Fruit fly (Drosophila melanogaster): ENCODE data around the gene CG14826.
A peak's percentile ranks its signal among the peaks of the same experiment; 100 is the strongest.

Gene CG14826

dm6 chr3L:7250469-7250868, 16.2 kb downstream of the CG14826 start, which contains the start of gene MED4 (continued):
- TF ChIP-seq exex (tag; optimal IDR thresholded peaks at IDR 0.05) (no peak), Hr78 (GFP tag; optimal IDR thresholded peaks at IDR 0.05) (no peak), ssp (GFP tag; IDR thresholded peaks at IDR 0.05) (peak; percentile 63), Camta (GFP tag; optimal IDR thresholded peaks at IDR 0.05) (peak; percentile 81), ap (GFP tag; IDR thresholded peaks at IDR 0.05) (peak; percentile 30; the same call in 1 of the 2 replicates), gem (tag; optimal IDR thresholded peaks at IDR 0.05) (peak; percentile 85), Mes4 (GFP tag; optimal IDR thresholded peaks at IDR 0.05) (peak; percentile 74), h (optimal IDR thresholded peaks at IDR 0.05) (no peak), CG13296 (GFP tag; optimal IDR thresholded peaks at IDR 0.05) (peak; percentile 60), Sox100B (GFP tag; optimal IDR thresholded peaks at IDR 0.05) (no peak), CG12071 (GFP tag; optimal IDR thresholded peaks at IDR 0.05) (peak; percentile 77), CG16813 (GFP tag; IDR thresholded peaks at IDR 0.05; ENCODE audit: partially characterized antibody) (no peak), CG2202 (tag; optimal IDR thresholded peaks at IDR 0.05) (peak; percentile 65), tx (GFP tag; optimal IDR thresholded peaks at IDR 0.05) (peak; percentile 82), schlank (tag; optimal IDR thresholded peaks at IDR 0.05) (peak; percentile 51), sr (GFP tag; IDR thresholded peaks at IDR 0.05) (0 out of 3 replicates have a peak, but pooled peaks have one; percentile 24), CG10147 (GFP tag; optimal IDR thresholded peaks at IDR 0.05) (peak; percentile 70), Kr (GFP tag; optimal IDR thresholded peaks at IDR 0.05) (no peak), CG15269 (tag; optimal IDR thresholded peaks at IDR 0.05) (peak; percentile 74), CG10462 (GFP tag; optimal IDR thresholded peaks at IDR 0.05) (peak; percentile 21), Lhr (GFP tag; optimal IDR thresholded peaks at IDR 0.05) (peak; percentile 85), Stat92E (GFP tag; optimal IDR thresholded peaks at IDR 0.05) (peak in 1 of 3 experiments; percentile 58), CG13894 (tag; optimal IDR thresholded peaks at IDR 0.05) (peak; percentile 72), GATAe (GFP tag; conservative IDR thresholded peaks at IDR 0.05) (no peak), Dfd (GFP tag; optimal IDR thresholded peaks at IDR 0.05) (no peak), CG10959 (GFP tag; IDR thresholded peaks at IDR 0.05) (no peak), luna (GFP tag; optimal IDR thresholded peaks at IDR 0.05) (peak; percentile 70), CG18476 (GFP tag; optimal IDR thresholded peaks at IDR 0.05) (peak; percentile 55), ftz-f1 (GFP tag; optimal IDR thresholded peaks at IDR 0.05) (no peak), CG15514 (GFP tag; optimal IDR thresholded peaks at IDR 0.05) (peak; percentile 77), inv (GFP tag; IDR thresholded peaks at IDR 0.05; ENCODE audit: partially characterized antibody) (no peak), CG11085 (GFP tag; IDR thresholded peaks at IDR 0.05) (peak; percentile 79), CG5180 (GFP tag; optimal IDR thresholded peaks at IDR 0.05) (no peak), CG34224 (GFP tag; IDR thresholded peaks at IDR 0.05; ENCODE audit: partially characterized antibody) (peak; percentile 18; the same call in 1 of the 3 replicates), tap (tag; optimal IDR thresholded peaks at IDR 0.05) (peak; percentile 52), CG10321 (GFP tag; IDR thresholded peaks at IDR 0.05) (no peak), sens-2 (GFP tag; IDR thresholded peaks at IDR 0.05) (0 out of 2 replicates have a peak, but pooled peaks have one; percentile 49), salm (tag; optimal IDR thresholded peaks at IDR 0.05) (peak; percentile 36), NC2α (GFP tag; optimal IDR thresholded peaks at IDR 0.05) (peak; percentile 76), Vsx1 (GFP tag; optimal IDR thresholded peaks at IDR 0.05) (no peak), wek (GFP tag; optimal IDR thresholded peaks at IDR 0.05) (peak; percentile 12), CG8281 (tag; optimal IDR thresholded peaks at IDR 0.05) (peak; percentile 18), Gsc (GFP tag; IDR thresholded peaks at IDR 0.05) (no peak), CG11723 (GFP tag; optimal IDR thresholded peaks at IDR 0.05) (peak; percentile 36), CG12104 (GFP tag; optimal IDR thresholded peaks at IDR 0.05) (peak; percentile 57), Drgx (GFP tag; IDR thresholded peaks at IDR 0.05) (peak; percentile 83), Mrtf (GFP tag; IDR thresholded peaks at IDR 0.05) (peak; percentile 50; the same call in 1 of the 3 replicates), jing (GFP tag; optimal IDR thresholded peaks at IDR 0.05) (no peak), Ets65A (GFP tag) (peak; percentile 98), CG7745 (tag; optimal IDR thresholded peaks at IDR 0.05) (no peak)

Measured in whole organism, embryonic.